Fruit fly (Drosophila melanogaster): ENCODE data around the gene Nsun2.
A peak's percentile ranks its signal among the peaks of the same experiment; 100 is the strongest.

Nsun2 gene

dm6 chrX:4106756-4107155 lies 6.8 kb downstream of the Nsun2 start (continued):
- TF ChIP-seq CG3919 (GFP tag; optimal IDR thresholded peaks at IDR 0.05) (peak; percentile 68), CG6854 (GFP tag; optimal IDR thresholded peaks at IDR 0.05) (no peak), vri (GFP tag; optimal IDR thresholded peaks at IDR 0.05) (no peak), CG1621 (tag; optimal IDR thresholded peaks at IDR 0.05) (peak; percentile 72), achi (GFP tag; optimal IDR thresholded peaks at IDR 0.05) (peak; percentile 74), esn (GFP tag; optimal IDR thresholded peaks at IDR 0.05) (peak; percentile 63), cyc (GFP tag; optimal IDR thresholded peaks at IDR 0.05) (peak; percentile 56), lz (GFP tag; optimal IDR thresholded peaks at IDR 0.05) (peak; percentile 67), ss (GFP tag; optimal IDR thresholded peaks at IDR 0.05) (peak; percentile 70 to 83), CG8632 (GFP tag; optimal IDR thresholded peaks at IDR 0.05) (peak; percentile 64), CG4318 (GFP tag; optimal IDR thresholded peaks at IDR 0.05) (no peak), CG6276 (GFP tag; optimal IDR thresholded peaks at IDR 0.05) (no peak), net (GFP tag; optimal IDR thresholded peaks at IDR 0.05) (peak; percentile 76), svp (GFP tag) (peak; percentile 82), Met (GFP tag; optimal IDR thresholded peaks at IDR 0.05) (peak; percentile 63), CG8119 (GFP tag; IDR thresholded peaks at IDR 0.05) (peak; percentile 85), Lpt (GFP tag; optimal IDR thresholded peaks at IDR 0.05) (peak; percentile 52), dac (GFP tag; optimal IDR thresholded peaks at IDR 0.05) (peak; percentile 49), CG11294 (GFP tag; IDR thresholded peaks at IDR 0.05) (0 out of 2 replicates have a peak, but pooled peaks have one; percentile 28), dsx (GFP tag; optimal IDR thresholded peaks at IDR 0.05; ENCODE audit: poor library complexity, severe bottlenecking) (peak; percentile 42), eg (GFP tag; IDR thresholded peaks at IDR 0.05) (peak; percentile 70), CG3032 (tag; optimal IDR thresholded peaks at IDR 0.05) (peak; percentile 75), CG10631 (GFP tag; optimal IDR thresholded peaks at IDR 0.05) (peak; percentile 64), CG16779 (tag; optimal IDR thresholded peaks at IDR 0.05) (peak; percentile 42), Gug (GFP tag; IDR thresholded peaks at IDR 0.05) (peak; percentile 51; the same call in 1 of the 2 replicates), CG31627 (GFP tag; optimal IDR thresholded peaks at IDR 0.05) (peak; percentile 66), fd59A (GFP tag; optimal IDR thresholded peaks at IDR 0.05) (peak; percentile 70), CG32006 (GFP tag; optimal IDR thresholded peaks at IDR 0.05) (peak; percentile 88), CG10669 (GFP tag; optimal IDR thresholded peaks at IDR 0.05) (peak; percentile 78), Ets21C (GFP tag; optimal IDR thresholded peaks at IDR 0.05) (peak; percentile 28), Sox14 (GFP tag; optimal IDR thresholded peaks at IDR 0.05) (peak; percentile 61), CG6163 (GFP tag; IDR thresholded peaks at IDR 0.05) (peak; percentile 69), Eip93F (GFP tag; optimal IDR thresholded peaks at IDR 0.05) (no peak), Eip78C (GFP tag) (peak; percentile 92), Sox15 (GFP tag; optimal IDR thresholded peaks at IDR 0.05) (peak; percentile 51), Hr39 (GFP tag; optimal IDR thresholded peaks at IDR 0.05) (peak; percentile 58)

DNA sequence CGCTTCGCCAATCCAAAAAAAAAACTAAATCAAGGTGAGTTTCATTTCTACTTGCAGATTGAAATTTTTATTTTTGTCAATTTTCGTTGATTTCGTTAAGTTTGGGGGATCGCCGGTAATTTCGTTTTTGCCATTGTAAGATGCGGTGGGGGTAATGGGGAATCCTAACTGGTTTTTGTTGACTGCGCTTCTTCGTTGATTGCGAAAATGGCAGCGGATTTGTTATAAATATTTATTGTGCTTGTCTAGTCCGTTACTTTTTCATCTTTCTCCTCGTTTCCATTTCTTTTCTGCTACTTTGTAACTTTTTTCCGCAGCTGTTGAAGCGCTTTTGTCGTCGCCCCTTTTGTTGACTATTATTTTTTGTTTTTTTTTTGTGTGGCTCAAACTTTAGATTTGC lies 7.3 kb downstream of the Nsun2 start:
- 0 out of 3 replicates have a peak, but pooled peaks have one; percentile 3 for TF ChIP-seq eg (GFP tag; IDR thresholded peaks at IDR 0.05)
- TF ChIP-seq CG15336 (GFP tag; IDR thresholded peaks at IDR 0.05) = 0 out of 2 replicates have a peak, but pooled peaks have one; percentile 30
- no peak for TF ChIP-seq CG32006 (GFP tag; optimal IDR thresholded peaks at IDR 0.05)
- peak; percentile 2 for TF ChIP-seq fkh (GFP tag; optimal IDR thresholded peaks at IDR 0.05)

- no peak for TF ChIP-seq acj6 (GFP tag; optimal IDR thresholded peaks at IDR 0.05)
- peak; percentile 52 for TF ChIP-seq topi (GFP tag; optimal IDR thresholded peaks at IDR 0.05)
- TF ChIP-seq esn (GFP tag; optimal IDR thresholded peaks at IDR 0.05) = peak; percentile 63
- peak; percentile 85 for TF ChIP-seq CG6854 (GFP tag; optimal IDR thresholded peaks at IDR 0.05)
- TF ChIP-seq dsx (GFP tag; optimal IDR thresholded peaks at IDR 0.05; ENCODE audit: poor library complexity, severe bottlenecking) = peak; percentile 52
- TF ChIP-seq eg (GFP tag; IDR thresholded peaks at IDR 0.05) = peak; percentile 40; the same call in 2 of the 3 replicates
- TF ChIP-seq CG6163 (GFP tag; IDR thresholded peaks at IDR 0.05) = peak; percentile 45; the same call in 2 of the 3 replicates
- TF ChIP-seq Eip78C (GFP tag) = peak; percentile 68
- peak; percentile 0 for TF ChIP-seq net (GFP tag; optimal IDR thresholded peaks at IDR 0.05)
- TF ChIP-seq pdm3 (GFP tag; optimal IDR thresholded peaks at IDR 0.05) = no peak
- no peak for TF ChIP-seq CG8319 (GFP tag; optimal IDR thresholded peaks at IDR 0.05)
- TF ChIP-seq Smox (GFP tag; optimal IDR thresholded peaks at IDR 0.05) = peak; percentile 8
- TF ChIP-seq CG3919 (GFP tag; optimal IDR thresholded peaks at IDR 0.05) = peak; percentile 58
- TF ChIP-seq salr (GFP tag; optimal IDR thresholded peaks at IDR 0.05) = no peak
- TF ChIP-seq CG6792 (GFP tag; optimal IDR thresholded peaks at IDR 0.05) = peak; percentile 28
- TF ChIP-seq Hr38 (GFP tag; optimal IDR thresholded peaks at IDR 0.05) = no peak
- peak; percentile 17 for TF ChIP-seq CG1621 (tag; optimal IDR thresholded peaks at IDR 0.05)
- TF ChIP-seq Met (GFP tag; optimal IDR thresholded peaks at IDR 0.05) = peak; percentile 47
- peak; percentile 10 for TF ChIP-seq CG3032 (tag; optimal IDR thresholded peaks at IDR 0.05)
- peak; percentile 39 for TF ChIP-seq Lpt (GFP tag; optimal IDR thresholded peaks at IDR 0.05)
- no peak for TF ChIP-seq Blimp-1 (GFP tag; optimal IDR thresholded peaks at IDR 0.05)
- TF ChIP-seq CG10669 (GFP tag; optimal IDR thresholded peaks at IDR 0.05) = no peak
- TF ChIP-seq Eip75B (GFP tag; optimal IDR thresholded peaks at IDR 0.05) = peak; percentile 41
Measured at dm6 chrX:4105830-4106233, 7.7 kb downstream of the Nsun2 start, which contains the start of gene cib. cib (plus strand) TSS chrX:4106113.
